Fruit fly (Drosophila melanogaster): ENCODE results near the gene Gagr.

Gagr gene

DNA sequence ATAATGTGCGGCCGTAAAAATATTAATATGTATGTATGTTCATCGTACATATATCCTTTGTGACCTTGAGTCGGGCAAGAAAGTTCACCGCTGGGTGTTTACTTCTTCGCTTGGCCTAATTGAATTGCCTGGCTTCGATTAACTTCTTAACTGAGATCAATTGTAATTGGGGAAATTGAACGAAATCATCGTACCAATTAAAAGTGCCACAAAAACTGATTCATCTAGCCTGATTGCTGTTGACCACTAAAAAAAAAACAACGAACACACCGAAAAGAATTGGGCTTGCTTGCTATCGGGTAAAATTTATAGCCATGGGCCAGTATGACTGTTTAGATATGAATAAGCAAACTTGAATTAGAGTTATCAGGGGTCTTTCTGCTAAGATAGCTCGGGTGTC lies 7.9 kb downstream of the Gagr start:
- no peak for TF ChIP-seq noc (tag; optimal IDR thresholded peaks at IDR 0.05)

DNA sequence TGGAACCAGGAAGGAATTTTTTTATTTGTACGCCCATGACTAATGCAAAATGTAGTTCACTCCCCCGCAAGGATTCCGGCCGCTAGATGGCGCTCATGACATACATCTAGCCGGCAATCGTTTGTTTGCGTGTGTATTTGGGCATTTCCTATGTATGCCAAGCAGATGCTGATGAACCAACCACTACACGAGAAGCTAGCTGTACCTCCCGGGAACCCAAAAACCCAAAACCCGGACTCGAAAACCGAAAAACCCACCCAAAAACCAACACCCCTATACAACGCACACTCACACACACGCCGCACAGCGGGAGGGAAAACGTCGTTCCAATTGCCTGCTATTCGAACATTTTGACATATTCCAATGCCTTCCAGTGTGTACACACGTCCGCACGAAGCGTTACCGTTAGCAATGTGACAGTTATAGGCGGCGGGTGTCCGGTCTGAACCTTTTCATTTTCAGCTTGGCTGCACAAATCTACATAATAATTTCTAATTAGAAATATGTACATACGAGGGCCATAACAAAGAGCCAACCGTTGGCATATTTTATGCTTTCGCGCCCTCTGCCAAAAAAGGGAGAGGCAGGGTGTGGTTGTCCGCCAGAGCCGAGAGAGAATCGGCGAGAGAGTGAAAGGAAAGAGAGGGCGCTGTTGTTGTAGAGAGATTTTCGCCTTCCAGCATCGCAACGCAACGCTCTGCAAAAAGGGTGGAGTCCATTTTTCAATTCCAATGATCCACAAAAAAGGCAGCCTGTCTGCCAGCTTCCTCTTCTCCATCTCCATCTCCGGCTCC lies 13.6 kb downstream of the Gagr start:
- TF ChIP-seq noc (tag; optimal IDR thresholded peaks at IDR 0.05): no peak

DNA sequence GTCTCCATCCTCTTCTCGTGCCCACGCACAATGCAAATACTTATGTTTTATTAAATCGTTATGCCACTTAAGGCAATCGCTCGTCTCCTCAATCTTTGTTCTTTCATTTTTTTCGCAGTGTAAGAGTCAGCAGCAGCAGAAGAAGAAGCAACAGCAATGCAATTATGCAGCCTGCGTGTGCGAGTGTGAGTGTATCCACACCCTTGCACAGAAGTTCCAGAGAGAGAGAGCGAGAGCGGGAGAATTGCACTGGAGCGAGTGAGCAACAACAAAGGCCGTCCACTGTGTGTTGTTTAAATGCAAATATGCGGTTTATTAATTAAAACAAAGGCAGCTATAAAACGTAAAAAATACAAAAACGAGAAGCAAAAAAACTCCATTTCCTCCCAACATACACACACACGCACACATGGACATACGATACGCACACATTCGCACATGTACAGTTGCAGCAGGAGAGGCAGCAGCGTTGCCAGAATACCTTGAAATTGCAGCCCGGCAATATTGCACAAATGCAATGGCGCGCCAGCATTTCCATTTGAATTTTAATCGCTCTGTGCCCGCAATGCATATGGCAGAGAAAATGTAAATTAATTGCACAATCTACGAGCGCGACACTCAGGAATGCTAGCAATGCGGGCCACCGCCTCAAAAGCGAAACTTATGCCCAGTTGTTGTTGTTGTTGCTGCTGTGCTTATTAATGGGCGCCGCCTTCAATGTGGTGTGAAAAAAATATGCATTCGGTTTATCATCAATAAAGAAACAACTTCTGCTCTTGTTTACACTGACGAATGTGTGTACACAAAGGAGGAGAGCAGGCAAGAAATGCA lies 14.4 kb downstream of the Gagr start:
- TF ChIP-seq noc (tag; optimal IDR thresholded peaks at IDR 0.05): no peak

DNA sequence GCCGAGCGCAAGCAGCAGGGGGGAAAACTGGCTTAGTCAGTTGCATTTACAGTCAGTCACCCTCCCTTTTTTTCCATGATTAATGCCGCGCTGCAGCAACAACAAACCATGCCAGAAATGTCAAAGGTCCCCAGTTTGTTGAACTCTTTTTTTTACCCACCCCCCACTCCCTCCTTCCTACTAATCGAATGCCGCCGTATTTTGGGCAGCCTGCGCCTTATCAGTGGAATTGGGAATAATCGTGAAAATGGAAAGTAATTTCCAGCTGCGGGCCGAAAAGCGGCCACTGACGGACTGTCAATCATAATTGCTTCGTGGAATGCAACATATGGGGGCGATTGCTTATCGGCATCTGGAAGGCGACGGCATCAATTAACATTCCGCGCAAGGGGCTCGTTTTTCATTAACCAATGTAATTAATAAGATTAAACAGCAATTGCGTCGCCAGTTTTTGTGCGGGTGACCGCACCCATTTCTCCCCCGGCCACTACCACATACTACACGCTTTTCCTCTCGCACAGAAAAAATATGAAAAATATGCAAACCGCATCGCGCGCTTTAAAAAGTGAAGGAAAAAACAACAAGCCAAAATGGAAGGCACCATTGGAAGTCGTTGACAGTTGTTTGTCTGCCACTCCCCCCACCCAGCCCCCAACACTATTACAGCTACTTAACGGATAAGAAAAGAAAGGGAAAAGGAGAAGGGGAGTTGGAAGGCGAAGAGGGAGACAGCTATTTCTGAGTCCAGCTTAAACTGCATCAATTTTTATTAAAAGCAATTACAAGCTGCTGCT lies 15.3 kb downstream of the Gagr start:
- no peak for TF ChIP-seq noc (tag; optimal IDR thresholded peaks at IDR 0.05)

DNA sequence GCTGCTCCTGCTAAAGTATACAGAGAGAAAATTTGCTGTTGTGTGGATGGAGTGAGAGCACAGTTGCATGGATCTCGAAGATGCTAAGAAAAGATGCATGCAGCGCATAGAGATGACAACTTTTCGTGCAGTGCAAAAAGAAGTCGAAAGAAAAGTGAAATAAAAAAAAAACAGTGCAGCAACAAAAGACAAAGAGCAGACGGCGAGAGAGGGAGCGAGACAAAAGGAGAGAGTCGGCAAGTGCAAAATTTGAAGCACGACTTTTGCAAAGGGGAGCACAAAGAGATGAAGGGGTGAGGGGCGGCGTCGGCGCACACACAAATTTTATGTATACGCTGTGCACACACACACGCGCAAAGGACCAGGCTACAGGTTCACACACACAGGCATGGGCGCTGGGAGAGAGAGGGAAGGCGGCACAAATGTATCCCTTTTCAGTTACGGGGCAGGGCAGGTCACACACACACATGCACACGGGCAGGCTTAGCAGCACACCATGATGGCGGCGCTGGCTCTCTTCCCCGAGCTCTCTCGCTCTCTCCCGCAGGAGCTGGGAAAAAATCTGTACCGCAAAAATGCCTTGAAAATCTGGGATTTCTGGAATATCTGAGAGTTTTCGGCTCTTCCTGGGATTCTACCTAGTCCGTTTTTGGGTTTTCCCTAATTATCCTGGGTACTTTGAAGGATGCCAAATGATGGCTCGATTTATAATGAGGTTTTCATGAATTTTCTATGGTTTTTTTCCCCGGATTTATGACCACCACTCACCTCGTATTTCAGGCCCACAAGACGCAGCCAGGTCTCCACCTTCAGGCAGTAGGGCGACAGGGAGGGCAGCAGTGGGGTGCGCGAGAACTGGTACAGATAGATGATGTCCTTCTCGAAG lies 16.1 kb downstream of the Gagr start:
- no peak for TF ChIP-seq noc (tag; optimal IDR thresholded peaks at IDR 0.05)

DNA sequence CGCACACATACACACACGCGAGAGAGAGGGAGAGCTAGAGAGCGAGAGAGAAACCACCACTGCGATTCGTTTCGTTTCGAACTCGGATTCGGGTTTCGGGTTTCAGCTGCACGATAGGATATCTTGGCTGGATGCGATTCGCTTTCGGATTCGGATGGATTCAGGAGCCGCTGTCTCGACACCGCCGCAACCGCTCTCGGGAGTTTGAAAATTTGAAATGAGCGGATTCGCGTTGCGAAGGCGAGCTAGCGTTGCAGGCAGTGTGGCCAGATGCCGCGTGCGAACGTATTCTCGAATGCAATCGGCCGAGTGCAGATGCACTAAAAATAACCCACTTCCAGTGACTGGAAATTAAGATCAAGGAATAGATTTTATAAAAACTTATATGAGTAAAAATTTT lies 17.2 kb downstream of the Gagr start, which contains the start of gene fax:
TSS of gene fax (minus strand) at position 263 of the 400 bp plus-strand sequence.
- no peak for TF ChIP-seq noc (tag; optimal IDR thresholded peaks at IDR 0.05)

DNA sequence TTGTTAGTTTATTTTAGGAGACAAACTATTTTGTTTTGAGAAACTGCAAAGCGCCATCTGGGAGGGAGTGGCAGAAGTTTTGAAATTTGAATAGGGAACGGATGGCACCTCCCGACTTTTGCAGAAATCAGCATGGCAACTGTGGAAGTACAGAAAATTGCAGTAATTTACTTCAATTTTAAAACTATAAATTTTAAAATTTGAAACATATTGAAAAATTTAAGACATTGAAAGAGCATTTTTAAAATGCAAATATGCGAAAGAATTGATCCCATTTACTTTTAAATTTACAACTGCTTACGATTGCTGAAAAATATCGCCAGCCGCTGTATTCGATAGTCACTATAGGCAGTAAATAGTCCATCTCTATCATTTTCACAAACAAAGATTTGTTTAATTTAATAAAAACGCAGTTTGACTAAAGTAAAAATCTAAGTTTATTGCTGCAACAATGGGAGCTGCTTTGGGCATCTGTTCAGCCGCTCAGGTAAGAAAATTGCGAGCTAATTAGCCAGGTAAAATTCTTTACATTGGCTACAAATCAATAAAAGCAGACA lies 18.1 kb downstream of the Gagr start, which contains the start of gene Serinc:
TSS of gene Serinc (plus strand) at position 329 of the 557 bp plus-strand sequence.
- TF ChIP-seq noc (tag; optimal IDR thresholded peaks at IDR 0.05): no peak

DNA sequence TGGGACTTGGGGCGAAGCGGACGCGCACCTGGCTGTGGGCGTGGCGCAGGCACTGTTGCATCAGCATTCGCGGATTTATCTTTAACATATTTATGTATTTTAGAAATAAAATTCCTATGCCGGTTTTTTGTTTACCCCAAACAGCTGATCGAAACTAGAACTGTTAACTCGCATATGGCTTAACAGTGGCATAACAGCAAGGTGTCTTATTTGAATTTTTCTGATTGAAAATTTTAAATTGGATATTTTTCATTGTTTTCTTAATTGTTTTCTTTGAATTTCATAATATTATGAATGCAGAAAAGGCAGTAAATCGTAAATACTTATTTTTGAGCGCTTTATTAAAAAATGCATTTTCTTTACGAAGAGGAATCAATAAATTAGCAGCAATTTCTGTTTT lies 22.6 kb downstream of the Gagr start, which contains the start of gene GluRS-m:
TSS of gene GluRS-m (minus strand) at position 154 of the 400 bp plus-strand sequence.
- TF ChIP-seq noc (tag; optimal IDR thresholded peaks at IDR 0.05): no peak

DNA sequence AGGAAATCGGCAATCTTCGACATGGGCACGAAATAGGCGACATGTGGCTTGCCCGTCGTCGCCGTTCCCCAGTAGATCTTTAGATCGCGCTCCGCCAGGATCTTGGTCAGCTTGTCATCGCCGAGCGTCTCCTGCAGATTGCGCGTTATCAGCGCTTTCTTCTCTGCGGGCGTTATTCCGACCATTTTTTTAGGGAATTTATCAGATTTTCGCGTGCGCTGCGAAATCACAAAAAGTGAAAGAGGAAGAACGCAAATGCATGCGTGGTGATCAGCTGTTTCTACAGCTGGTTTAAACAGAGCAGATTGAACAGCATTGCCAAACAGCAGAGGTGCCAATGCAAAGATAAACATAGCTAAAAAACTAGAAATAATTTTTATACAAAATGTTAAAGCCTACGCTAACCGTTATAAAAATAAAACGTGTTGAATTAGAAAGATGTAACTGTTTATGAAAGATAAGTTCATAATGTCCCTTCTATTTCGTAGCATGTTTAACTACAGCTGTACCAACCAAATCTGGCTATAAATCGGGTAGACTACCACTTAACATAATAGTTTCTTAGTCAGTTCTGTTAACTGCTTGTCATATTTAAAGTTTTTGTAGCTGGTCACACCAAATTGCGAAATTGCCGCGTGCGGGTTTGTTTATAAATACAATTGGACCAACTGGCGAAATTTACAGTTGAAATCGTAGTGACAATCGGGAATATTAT lies 24.8 kb downstream of the Gagr start, which contains the start of the genes TyrRS and CG33158:
TSS of gene TyrRS (minus strand) at position 244 of the 715 bp plus-strand sequence.
TSS of gene CG33158 (plus strand) at position 539 of the 715 bp plus-strand sequence.
- no peak for TF ChIP-seq noc (tag; optimal IDR thresholded peaks at IDR 0.05)

DNA sequence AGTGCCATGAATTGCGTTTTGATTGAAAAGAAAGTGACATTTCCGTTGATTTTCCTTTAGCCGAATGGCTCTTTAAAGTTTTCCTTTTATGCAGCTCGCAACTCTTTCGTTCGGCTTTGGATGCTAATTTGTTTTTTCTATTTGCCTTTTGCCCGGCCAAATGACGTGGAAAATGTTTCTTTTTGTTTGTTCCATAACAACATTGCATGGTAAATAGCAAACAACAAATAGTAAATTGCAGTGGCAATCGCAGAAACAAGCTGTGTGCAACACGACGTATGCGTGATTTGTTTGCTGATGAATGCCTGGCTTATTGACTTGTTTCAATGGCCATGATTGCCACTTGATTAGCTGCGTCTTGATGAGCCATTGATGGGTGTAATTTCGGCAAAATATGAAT lies 35.1 kb downstream of the Gagr start:
- TF ChIP-seq noc (tag; optimal IDR thresholded peaks at IDR 0.05): no peak

DNA sequence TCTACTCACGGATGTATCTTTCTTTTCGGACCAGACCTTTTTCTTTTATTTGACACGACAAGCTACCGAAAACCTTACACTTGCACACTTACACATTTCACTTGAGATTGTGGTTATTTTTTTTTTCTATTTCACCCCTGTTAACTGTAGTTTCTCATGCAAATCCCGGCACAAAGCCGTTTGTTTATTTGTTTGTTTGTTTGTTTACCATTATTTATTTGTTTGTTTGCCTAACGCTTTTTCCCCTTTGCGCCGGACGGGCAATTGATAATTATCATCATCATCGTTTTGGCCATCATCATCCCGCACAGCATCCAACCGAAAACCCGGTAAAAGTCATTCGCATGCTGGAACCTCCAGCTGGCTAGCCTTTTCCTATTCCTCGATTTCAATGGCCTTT lies 36.7 kb downstream of the Gagr start:
- no peak for TF ChIP-seq noc (tag; optimal IDR thresholded peaks at IDR 0.05)

DNA sequence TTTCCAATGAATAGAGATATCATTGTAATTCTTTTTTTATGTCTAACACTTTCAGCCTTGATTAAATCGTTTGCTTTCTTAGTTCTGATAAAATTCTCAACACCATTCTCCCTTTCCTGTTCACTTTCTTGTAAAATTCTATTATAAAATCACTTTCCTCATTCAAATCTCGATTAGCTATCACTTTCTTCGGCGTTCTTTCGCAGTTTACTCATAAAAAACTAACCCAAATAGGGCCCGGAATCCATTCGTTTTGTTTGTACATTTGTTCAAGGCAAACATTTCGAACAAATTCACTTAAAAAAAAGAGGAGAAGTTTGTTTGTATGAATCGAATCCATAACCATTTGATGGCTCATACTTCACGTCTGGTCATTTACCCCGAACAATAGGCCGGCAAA lies 39.2 kb downstream of the Gagr start:
- no peak for TF ChIP-seq noc (tag; optimal IDR thresholded peaks at IDR 0.05)

DNA sequence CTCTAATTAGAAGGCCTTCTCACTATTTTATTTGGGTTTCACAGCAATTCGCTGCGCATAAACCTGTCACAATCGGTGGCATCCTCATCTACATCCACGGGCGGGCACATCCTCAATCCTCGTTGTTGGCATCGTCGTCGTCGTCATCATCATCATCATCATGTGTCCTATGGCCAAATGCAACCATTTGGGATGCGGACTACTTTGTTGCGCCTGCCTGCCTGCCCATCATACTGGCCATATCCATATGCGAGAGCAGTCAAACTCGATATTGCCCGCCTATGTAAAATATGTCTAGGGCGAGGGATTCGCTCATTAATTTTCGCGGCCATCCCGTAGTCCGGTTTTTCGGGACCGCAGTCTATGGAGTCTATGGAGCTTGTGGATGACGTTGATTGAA lies 42.9 kb downstream of the Gagr start:
- TF ChIP-seq noc (tag; optimal IDR thresholded peaks at IDR 0.05): no peak

DNA sequence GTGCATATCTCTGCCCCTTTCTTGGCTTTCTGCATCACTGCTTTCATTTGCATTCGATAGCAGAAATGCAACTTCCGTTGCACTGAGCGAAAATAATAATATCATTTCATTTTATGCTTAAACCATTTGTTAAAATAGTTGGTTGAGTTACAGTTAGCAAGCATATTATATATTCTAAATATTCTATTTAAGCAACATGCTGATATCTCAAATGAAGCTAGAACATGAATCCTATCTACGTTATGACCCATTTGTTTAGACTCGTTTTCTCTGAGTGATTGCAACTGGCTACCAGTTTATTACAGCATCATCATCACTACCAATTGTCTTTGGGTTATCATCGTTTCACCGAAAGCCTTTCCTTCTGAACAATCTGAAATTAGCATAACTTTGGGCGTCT lies 48.2 kb downstream of the Gagr start:
- no peak for TF ChIP-seq noc (tag; optimal IDR thresholded peaks at IDR 0.05)
